Worm (Caenorhabditis elegans) whole organism, L3 larva: ENCODE measurements around the gene ZC262.13.

ENCODE experiments used
- ZK546.5 ChIP-seq: sonication (generic microtip); optimal IDR thresholded peaks from 2 replicates; lab custom pipeline; 2017; ENCODE audit warnings: missing biosample characterization, missing genetic modification characterization
- aly-2 ChIP-seq: fragments of 150-350 bp; optimal IDR thresholded peaks from 2 replicates; lab custom pipeline; 2014; ENCODE audit warnings: missing biosample characterization, missing genetic modification characterization
- ama-1 ChIP-seq: fragments of 150-350 bp; optimal IDR thresholded peaks from 2 replicates; lab custom pipeline; 2018
- ceh-16 ChIP-seq: sonication (generic microtip); optimal IDR thresholded peaks from 2 replicates; lab custom pipeline; 2017; ENCODE audit warnings: missing biosample characterization, missing genetic modification characterization
- ceh-28 ChIP-seq: fragments of 150-350 bp; optimal IDR thresholded peaks from 2 replicates; lab custom pipeline; 2014; ENCODE audit warnings: missing biosample characterization, missing genetic modification reagents, missing genetic modification characterization
- ceh-82 ChIP-seq: fragments of 150-350 bp; optimal IDR thresholded peaks from 2 replicates; lab custom pipeline; 2014; ENCODE audit warnings: missing biosample characterization, missing genetic modification characterization
- daf-12 ChIP-seq: fragments of 150-350 bp; optimal IDR thresholded peaks from 2 replicates; lab custom pipeline; 2014; ENCODE audit warnings: missing biosample characterization, missing genetic modification reagents, missing genetic modification characterization
- egl-5 ChIP-seq: fragments of 150-350 bp; optimal IDR thresholded peaks from 2 replicates; lab custom pipeline; 2017; ENCODE audit warnings: missing biosample characterization, missing genetic modification reagents, missing genetic modification characterization, inconsistent platforms
- elt-1 ChIP-seq: fragments of 150-350 bp; optimal IDR thresholded peaks from 2 replicates; lab custom pipeline; 2014; ENCODE audit warnings: missing biosample characterization, missing genetic modification characterization
- elt-3 ChIP-seq, 3 experiments: fragments of 150-350 bp in 1 of 3; sonication (generic microtip) in 2 of 3; optimal IDR thresholded peaks; 2 replicates in 2 of 3; 4 replicates in 1 of 3; lab custom pipeline; 2014 to 2017; ENCODE audit warnings: missing biosample characterization in 3 of 3, missing genetic modification characterization in 3 of 3
- fkh-2 ChIP-seq: fragments of 150-350 bp; optimal IDR thresholded peaks from 2 replicates; lab custom pipeline; 2014; ENCODE audit warnings: missing biosample characterization, missing genetic modification reagents, missing genetic modification characterization
- hmg-11 ChIP-seq: sonication (generic microtip); optimal IDR thresholded peaks from 2 replicates; lab custom pipeline; 2016; ENCODE audit warnings: missing genetic modification characterization, missing compliant biosample characterization
- lin-15B ChIP-seq: fragments of 150-350 bp; optimal IDR thresholded peaks from 2 replicates; lab custom pipeline; 2014; ENCODE audit warnings: missing biosample characterization, missing genetic modification characterization
- lin-39 ChIP-seq: fragments of 150-350 bp; optimal IDR thresholded peaks from 2 replicates; lab custom pipeline; 2018; ENCODE audit warnings: missing biosample characterization, missing genetic modification reagents, missing genetic modification characterization
- lsy-12 ChIP-seq: sonication (generic microtip); optimal IDR thresholded peaks from 2 replicates; lab custom pipeline; 2016; ENCODE audit warnings: mild to moderate bottlenecking, missing genetic modification characterization, missing compliant biosample characterization
- mdl-1 ChIP-seq: fragments of 150-350 bp; optimal IDR thresholded peaks from 2 replicates; lab custom pipeline; 2014; ENCODE audit warnings: missing biosample characterization, missing genetic modification characterization
- mml-1 ChIP-seq: fragments of 150-350 bp; sonication (generic microtip); optimal IDR thresholded peaks from 3 replicates; lab custom pipeline; 2014; ENCODE audit warnings: missing biosample characterization, missing genetic modification characterization
- nfya-1 ChIP-seq: sonication (generic microtip); optimal IDR thresholded peaks from 2 replicates; lab custom pipeline; 2017; ENCODE audit warnings: missing genetic modification characterization, mild to moderate bottlenecking, missing compliant biosample characterization, antibody characterized with exemption, moderate library complexity; ENCODE audit not compliant: insufficient read depth
- nhr-12 ChIP-seq: fragments of 150-350 bp; optimal IDR thresholded peaks from 2 replicates; lab custom pipeline; 2014; ENCODE audit warnings: missing biosample characterization, missing genetic modification characterization
- nhr-23 ChIP-seq: fragments of 150-350 bp; optimal IDR thresholded peaks from 2 replicates; lab custom pipeline; 2014; ENCODE audit warnings: missing biosample characterization, missing genetic modification reagents, missing genetic modification characterization
- nhr-237 ChIP-seq: fragments of 150-350 bp; optimal IDR thresholded peaks from 2 replicates; lab custom pipeline; 2014; ENCODE audit warnings: missing biosample characterization, missing genetic modification characterization
- nhr-28 ChIP-seq: fragments of 150-350 bp; optimal IDR thresholded peaks from 2 replicates; lab custom pipeline; 2014; ENCODE audit warnings: missing biosample characterization, missing genetic modification characterization
- nhr-43 ChIP-seq: sonication (generic microtip); optimal IDR thresholded peaks from 2 replicates; lab custom pipeline; 2016; ENCODE audit warnings: mild to moderate bottlenecking, missing genetic modification characterization, missing compliant biosample characterization; ENCODE audit not compliant: poor library complexity, severe bottlenecking
- nhr-67 ChIP-seq: fragments of 150-350 bp; optimal IDR thresholded peaks from 2 replicates; lab custom pipeline; 2014; ENCODE audit warnings: missing biosample characterization, missing genetic modification characterization
- nhr-76 ChIP-seq: fragments of 150-350 bp; sonication (generic microtip); optimal IDR thresholded peaks from 5 replicates; lab custom pipeline; 2014; ENCODE audit warnings: missing biosample characterization, missing genetic modification characterization
- nhr-77 ChIP-seq: fragments of 150-350 bp; optimal IDR thresholded peaks from 2 replicates; lab custom pipeline; 2014; ENCODE audit warnings: missing biosample characterization, missing genetic modification characterization
- pha-4 ChIP-seq: fragments of 150-350 bp; optimal IDR thresholded peaks from 2 replicates; lab custom pipeline; 2014; ENCODE audit warnings: missing biosample characterization, missing genetic modification reagents, missing genetic modification characterization
- pqm-1 ChIP-seq: fragments of 150-350 bp; optimal IDR thresholded peaks from 2 replicates; lab custom pipeline; 2017; ENCODE audit warnings: missing biosample characterization, missing genetic modification characterization, inconsistent platforms
- skn-1 ChIP-seq: fragments of 150-350 bp; optimal IDR thresholded peaks from 2 replicates; lab custom pipeline; 2014; ENCODE audit warnings: missing biosample characterization, missing genetic modification characterization
- snpc-4 ChIP-seq: fragments of 150-350 bp; optimal IDR thresholded peaks from 2 replicates; lab custom pipeline; 2014; ENCODE audit warnings: missing biosample characterization, missing genetic modification characterization
- tbx-2 ChIP-seq: sonication (generic microtip); optimal IDR thresholded peaks from 2 replicates; lab custom pipeline; 2016; ENCODE audit warnings: mild to moderate bottlenecking, missing genetic modification characterization, missing compliant biosample characterization
- unc-62 ChIP-seq: fragments of 150-350 bp; sonication (generic microtip); optimal IDR thresholded peaks from 4 replicates; lab custom pipeline; 2014; ENCODE audit warnings: missing biosample characterization, missing genetic modification reagents, missing genetic modification characterization
- zag-1 ChIP-seq: fragments of 150-350 bp; optimal IDR thresholded peaks from 2 replicates; lab custom pipeline; 2014; ENCODE audit warnings: missing biosample characterization, missing genetic modification characterization
- ztf-11 ChIP-seq: fragments of 150-350 bp; optimal IDR thresholded peaks from 2 replicates; lab custom pipeline; 2014; ENCODE audit warnings: missing biosample characterization, missing genetic modification characterization
- ztf-4 ChIP-seq: fragments of 150-350 bp; optimal IDR thresholded peaks from 2 replicates; lab custom pipeline; 2014; ENCODE audit warnings: missing biosample characterization, missing genetic modification characterization

Gene ZC262.13

ce11 chrIII:8307356-8307755 is 18.7 kb upstream of the ZC262.13 start, which contains the start of the genes F10E9.7 and F10E9.5 (continued):
- no peak for TF ChIP-seq elt-3 (tag; optimal IDR thresholded peaks at IDR 0.05; lab: Kevin White, UChicago)
- no peak for TF ChIP-seq nhr-76 (tag; lab: Kevin White, UChicago)
- TF ChIP-seq nhr-77 (tag; lab: Kevin White, UChicago), result no peak
- TF ChIP-seq fkh-2 (tag; lab: Kevin White, UChicago), result no peak
- peak; percentile 17 for TF ChIP-seq elt-1 (tag; lab: Kevin White, UChicago)
- no peak for TF ChIP-seq ZK546.5 (tag; lab: Kevin White, UChicago)
- TF ChIP-seq aly-2 (tag; lab: Kevin White, UChicago), result no peak
- TF ChIP-seq ceh-82, result peak; percentile 58
- peak; percentile 96 for TF ChIP-seq nhr-23
- peak; percentile 71 for TF ChIP-seq hmg-11 (tag; lab: Kevin White, UChicago)
- TF ChIP-seq ceh-28 (tag; lab: Kevin White, UChicago), result peak; percentile 32
- TF ChIP-seq skn-1 (tag; lab: Kevin White, UChicago), result peak; percentile 58
- peak; percentile 56 for TF ChIP-seq tbx-2 (tag; lab: Kevin White, UChicago)
- TF ChIP-seq, all 47 proteins: peak for 22

ce11 chrIII:8308238-8308637 is 17.8 kb upstream of the ZC262.13 start, which contains the start of gene F10E9.4:
TSS of gene F10E9.4 (plus strand) at chrIII:8308538.
- no peak for TF ChIP-seq ztf-11
- TF ChIP-seq elt-1 (tag; lab: Kevin White, UChicago), result no peak
- TF ChIP-seq ztf-4 (tag; lab: Kevin White, UChicago), result no peak
- no peak for TF ChIP-seq lin-39 (tag; lab: Kevin White, UChicago)
- no peak for TF ChIP-seq nhr-23
- TF ChIP-seq nhr-67 (tag; lab: Kevin White, UChicago), result no peak
- no peak for TF ChIP-seq lsy-12 (tag; lab: Kevin White, UChicago)

- no peak for TF ChIP-seq unc-62 (GFP tag; lab: Kevin White, UChicago)
- no peak for TF ChIP-seq nhr-77 (tag; lab: Kevin White, UChicago)
- peak; percentile 28 for TF ChIP-seq hmg-11 (tag; lab: Kevin White, UChicago)
- peak; percentile 11 for TF ChIP-seq nhr-23
- TF ChIP-seq pqm-1 (tag; lab: Kevin White, UChicago), result peak; percentile 14
- TF ChIP-seq ceh-16 (tag; lab: Kevin White, UChicago), result no peak
- no peak for TF ChIP-seq daf-12 (tag; lab: Kevin White, UChicago)
- TF ChIP-seq nfya-1 (tag; lab: Kevin White, UChicago), result peak; percentile 94
- peak; percentile 62 for TF ChIP-seq pha-4 (tag; lab: Kevin White, UChicago)
- TF ChIP-seq lin-15B (tag; lab: Kevin White, UChicago), result peak; percentile 51
- no peak for TF ChIP-seq ama-1 (lab: Kevin White, UChicago)
Observed at ce11 chrIII:8310239-8311057, 15.6 kb upstream of the ZC262.13 start, which contains the start of gene F10E9.3. TSS of gene F10E9.3 (plus strand) at chrIII:8311007.

- TF ChIP-seq ztf-4 (tag; lab: Kevin White, UChicago) (no peak), aly-2 (tag; lab: Kevin White, UChicago) (no peak), ceh-82 (no peak)
Observed at ce11 chrIII:8312393-8312792, 13.6 kb upstream of the ZC262.13 start, which contains the start of gene F10E9.2. TSS of gene F10E9.2 (plus strand) at chrIII:8312693.

ce11 chrIII:8318488-8318887 is 7.5 kb upstream of the ZC262.13 start, which contains the start of gene sas-4:
TSS of gene sas-4 (minus strand) at chrIII:8318588.
- TF ChIP-seq lin-15B (tag; lab: Kevin White, UChicago) (no peak), nhr-12 (tag; lab: Kevin White, UChicago) (no peak), unc-62 (GFP tag; lab: Kevin White, UChicago) (no peak), nhr-28 (no peak), snpc-4 (tag; lab: Kevin White, UChicago) (no peak), daf-12 (tag; lab: Kevin White, UChicago) (no peak), ZK546.5 (tag; lab: Kevin White, UChicago) (no peak), mdl-1 (tag; lab: Kevin White, UChicago) (no peak), nhr-43 (no peak), fkh-2 (tag; lab: Kevin White, UChicago) (no peak), nhr-237 (tag; lab: Kevin White, UChicago) (no peak), zag-1 (tag; lab: Kevin White, UChicago) (no peak), egl-5 (no peak), elt-3 (tag; optimal IDR thresholded peaks at IDR 0.05; lab: Kevin White, UChicago) (no peak), mml-1 (no peak)
- TF ChIP-seq, all 47 proteins: peak for 0
